Worm (Caenorhabditis elegans) whole organism, young adult: ENCODE data around the gene F54F12.2.

Source experiments
- B0336.3 ChIP-seq: fragments of 200-800 bp; sonication (Bioruptor generic); IDR thresholded peaks from 2 replicates; pipeline ENCODE4 v1.3.6; 2022; ENCODE audit warnings: missing genetic modification characterization, missing compliant biosample characterization
- C06A6.2 ChIP-seq: fragments of 200-800 bp; sonication (Bioruptor generic); conservative IDR thresholded peaks from 2 replicates; pipeline ENCODE4 v1.3.6; 2022; ENCODE audit warnings: missing genetic modification characterization, missing compliant biosample characterization
- F10E7.11 ChIP-seq: sonication (generic microtip); optimal IDR thresholded peaks from 2 replicates; lab custom pipeline; 2017; ENCODE audit warnings: mild to moderate bottlenecking, missing genetic modification characterization, moderate library complexity, missing compliant biosample characterization
- F23B12.7 ChIP-seq: sonication (generic microtip); optimal IDR thresholded peaks from 2 replicates; lab custom pipeline; 2017; ENCODE audit warnings: missing genetic modification characterization, mild to moderate bottlenecking, missing compliant biosample characterization, antibody characterized with exemption, moderate library complexity; ENCODE audit not compliant: insufficient read depth
- F37B4.10 ChIP-seq: fragments of 200-800 bp; sonication (Bioruptor generic); IDR thresholded peaks from 2 replicates; pipeline ENCODE4 v1.3.6; 2022; ENCODE audit warnings: missing genetic modification characterization, missing compliant biosample characterization
- K11D2.4 ChIP-seq: fragments of 200-800 bp; sonication (Bioruptor generic); IDR thresholded peaks from 2 replicates; pipeline ENCODE4 v1.3.6; 2022; ENCODE audit warnings: missing genetic modification reagents, missing genetic modification characterization, missing compliant biosample characterization
- K12H6.12 ChIP-seq: fragments of 200-800 bp; sonication (Bioruptor generic); optimal IDR thresholded peaks from 2 replicates; lab custom pipeline; 2018; ENCODE audit warnings: mild to moderate bottlenecking, missing genetic modification characterization, missing compliant biosample characterization
- T26A5.8 ChIP-seq: sonication (generic microtip); optimal IDR thresholded peaks from 2 replicates; lab custom pipeline; 2016; ENCODE audit warnings: missing genetic modification characterization, missing compliant biosample characterization
- Y56A3A.18 ChIP-seq: fragments of 200-800 bp; sonication (Bioruptor generic); IDR thresholded peaks from 2 replicates; pipeline ENCODE4 v1.3.6; 2022; ENCODE audit warnings: missing genetic modification reagents, missing genetic modification characterization, missing compliant biosample characterization
- Y95B8A.8 ChIP-seq: fragments of 200-800 bp; sonication (Bioruptor generic); IDR thresholded peaks from 2 replicates; pipeline ENCODE4 v1.3.6; 2022; ENCODE audit warnings: missing genetic modification reagents, missing genetic modification characterization, missing compliant biosample characterization
- ZK185.1 ChIP-seq: sonication (generic microtip); optimal IDR thresholded peaks from 2 replicates; lab custom pipeline; 2016; ENCODE audit warnings: mild to moderate bottlenecking, missing genetic modification characterization, missing compliant biosample characterization; ENCODE audit not compliant: poor library complexity, severe bottlenecking
- athp-1 ChIP-seq: sonication (generic microtip); optimal IDR thresholded peaks from 2 replicates; lab custom pipeline; 2017; ENCODE audit warnings: mild to moderate bottlenecking, missing genetic modification characterization, missing compliant biosample characterization
- attf-5 ChIP-seq: fragments of 200-800 bp; sonication (Bioruptor generic); optimal IDR thresholded peaks from 2 replicates; lab custom pipeline; 2018; ENCODE audit warnings: mild to moderate bottlenecking, missing genetic modification characterization, missing compliant biosample characterization
- cebp-1 ChIP-seq, 2 experiments: fragments of 200-800 bp in 1 of 2; sonication (Bioruptor generic) in 1 of 2; sonication (generic microtip) in 1 of 2; IDR thresholded peaks in 1 of 2; optimal IDR thresholded peaks in 1 of 2; 2 replicates each; pipeline versions ENCODE4 v1.3.6 to Lab custom; 2017 to 2022; ENCODE audit warnings: missing compliant biosample characterization in 2 of 2, missing genetic modification characterization in 2 of 2, mild to moderate bottlenecking in 1 of 2, missing genetic modification reagents in 1 of 2, moderate library complexity in 1 of 2
- ceh-79 ChIP-seq: sonication (generic microtip); optimal IDR thresholded peaks from 2 replicates; lab custom pipeline; 2017; ENCODE audit warnings: mild to moderate bottlenecking, missing genetic modification characterization, missing compliant biosample characterization
- ceh-91 ChIP-seq: fragments of 200-800 bp; sonication (Bioruptor generic); IDR thresholded peaks from 2 replicates; pipeline ENCODE4 v1.3.6; 2022; ENCODE audit warnings: missing genetic modification reagents, missing genetic modification characterization, missing compliant biosample characterization
- dox-1 ChIP-seq: fragments of 200-800 bp; sonication (Bioruptor generic); IDR thresholded peaks from 2 replicates; pipeline ENCODE4 v1.3.6; 2022; ENCODE audit warnings: missing genetic modification reagents, missing genetic modification characterization, missing compliant biosample characterization
- egl-18 ChIP-seq: fragments of 200-800 bp; sonication (Bioruptor generic); IDR thresholded peaks from 2 replicates; pipeline ENCODE4 v1.3.6; 2022; ENCODE audit warnings: missing genetic modification reagents, missing genetic modification characterization, missing compliant biosample characterization
- egrh-3 ChIP-seq: fragments of 200-800 bp; sonication (Bioruptor generic); IDR thresholded peaks from 2 replicates; pipeline ENCODE4 v1.3.6; 2022; ENCODE audit warnings: missing genetic modification reagents, missing genetic modification characterization, missing compliant biosample characterization
- gei-17 ChIP-seq: fragments of 200-800 bp; sonication (Bioruptor generic); optimal IDR thresholded peaks from 2 replicates; lab custom pipeline; 2018; ENCODE audit warnings: mild to moderate bottlenecking, missing genetic modification characterization, missing compliant biosample characterization
- hmg-1.2 ChIP-seq: fragments of 200-800 bp; sonication (Bioruptor generic); IDR thresholded peaks from 2 replicates; pipeline ENCODE4 v1.3.6; 2022; ENCODE audit warnings: missing genetic modification reagents, missing genetic modification characterization, missing compliant biosample characterization
- let-526 ChIP-seq: fragments of 200-800 bp; sonication (Bioruptor generic); IDR thresholded peaks from 2 replicates; pipeline ENCODE4 v1.3.6; 2022; ENCODE audit warnings: missing genetic modification reagents, missing genetic modification characterization, missing compliant biosample characterization
- let-607 ChIP-seq, 2 experiments: fragments of 200-800 bp in 1 of 2; sonication (Bioruptor generic) in 1 of 2; sonication (generic microtip) in 1 of 2; optimal IDR thresholded peaks; 2 replicates each; lab custom pipeline; 2016 to 2018; ENCODE audit warnings: mild to moderate bottlenecking in 2 of 2, missing compliant biosample characterization in 2 of 2, missing genetic modification characterization in 2 of 2, moderate library complexity in 2 of 2, missing genotype in 1 of 2
- lin-35 ChIP-seq, 3 experiments: fragments of 150-350 bp in 2 of 3; sonication (generic microtip) in 1 of 3; optimal IDR thresholded peaks; 2 replicates each; lab custom pipeline; 2014 to 2018; ENCODE audit warnings: missing biosample characterization in 3 of 3, missing genetic modification characterization in 3 of 3, missing genetic modification reagents in 3 of 3
- lin-54 ChIP-seq: fragments of 200-800 bp; sonication (Bioruptor generic); optimal IDR thresholded peaks from 2 replicates; lab custom pipeline; 2018; ENCODE audit warnings: mild to moderate bottlenecking, missing genetic modification characterization, missing compliant biosample characterization
- lir-1 ChIP-seq: fragments of 200-800 bp; sonication (Bioruptor generic); conservative IDR thresholded peaks from 2 replicates; pipeline ENCODE4 v1.3.6; 2022; ENCODE audit warnings: missing genetic modification reagents, missing genetic modification characterization, missing compliant biosample characterization
- lsy-27 ChIP-seq: sonication (generic microtip); optimal IDR thresholded peaks from 2 replicates; lab custom pipeline; 2017; ENCODE audit warnings: missing genetic modification characterization, mild to moderate bottlenecking, missing compliant biosample characterization, antibody characterized with exemption, missing genotype, borderline replicate concordance; ENCODE audit not compliant: insufficient read depth
- madf-10 ChIP-seq: sonication (generic microtip); optimal IDR thresholded peaks from 2 replicates; lab custom pipeline; 2016; ENCODE audit warnings: mild to moderate bottlenecking, missing genetic modification characterization, missing compliant biosample characterization
- madf-6 ChIP-seq: fragments of 200-800 bp; sonication (Bioruptor generic); IDR thresholded peaks from 2 replicates; pipeline ENCODE4 v1.3.6; 2022; ENCODE audit warnings: missing genetic modification reagents, missing genetic modification characterization, missing compliant biosample characterization
- mes-4 ChIP-seq: sonication (generic microtip); optimal IDR thresholded peaks from 2 replicates; lab custom pipeline; 2016; ENCODE audit warnings: missing genotype, missing genetic modification characterization, missing compliant biosample characterization
- mxl-1 ChIP-seq: sonication (generic microtip); optimal IDR thresholded peaks from 2 replicates; lab custom pipeline; 2016; ENCODE audit warnings: missing genetic modification characterization, missing compliant biosample characterization
- nhr-80 ChIP-seq: sonication (generic microtip); optimal IDR thresholded peaks from 2 replicates; lab custom pipeline; 2016; ENCODE audit warnings: missing genetic modification characterization, missing compliant biosample characterization
- rcor-1 ChIP-seq: fragments of 200-800 bp; sonication (Bioruptor generic); IDR thresholded peaks from 2 replicates; pipeline ENCODE4 v1.3.6; 2022; ENCODE audit warnings: missing genetic modification reagents, missing genetic modification characterization, missing compliant biosample characterization
- rec-8 ChIP-seq, 2 experiments: sonication (generic microtip); optimal IDR thresholded peaks; 2 replicates each; lab custom pipeline; 2016; ENCODE audit warnings: mild to moderate bottlenecking in 2 of 2, missing genetic modification characterization in 2 of 2, missing genetic modification reagents in 2 of 2, missing genotype in 2 of 2, missing biosample characterization in 1 of 2, missing compliant biosample characterization in 1 of 2, moderate library complexity in 1 of 2
- snpc-1.1 ChIP-seq: sonication (generic microtip); optimal IDR thresholded peaks from 2 replicates; lab custom pipeline; 2017; ENCODE audit warnings: missing genetic modification characterization, mild to moderate bottlenecking, missing compliant biosample characterization, antibody characterized with exemption, moderate library complexity, missing genotype, missing genetic modification reagents; ENCODE audit not compliant: insufficient read depth
- snpc-1.3 ChIP-seq: sonication (generic microtip); optimal IDR thresholded peaks from 2 replicates; lab custom pipeline; 2017; ENCODE audit warnings: missing genetic modification characterization, mild to moderate bottlenecking, missing compliant biosample characterization, antibody characterized with exemption, moderate library complexity, missing genotype, missing genetic modification reagents; ENCODE audit not compliant: insufficient read depth
- snpc-4 ChIP-seq, 5 experiments: fragments of 150-350 bp in 1 of 5; sonication (generic microtip) in 4 of 5; optimal IDR thresholded peaks; 2 replicates each; lab custom pipeline; 2014 to 2018; ENCODE audit warnings: missing genetic modification characterization in 5 of 5, missing biosample characterization in 3 of 5, antibody characterized with exemption in 2 of 5, mild to moderate bottlenecking in 2 of 5, missing compliant biosample characterization in 2 of 5, missing genotype in 2 of 5, moderate library complexity in 2 of 5, missing genetic modification reagents in 1 of 5
- tbp1 ChIP-seq: fragments of 200-800 bp; sonication (Bioruptor generic); optimal IDR thresholded peaks from 2 replicates; lab custom pipeline; 2018; ENCODE audit warnings: mild to moderate bottlenecking, missing genetic modification characterization, missing compliant biosample characterization
- tbx-9 ChIP-seq: sonication (generic microtip); optimal IDR thresholded peaks from 2 replicates; lab custom pipeline; 2016; ENCODE audit warnings: borderline replicate concordance, missing genetic modification characterization, inconsistent platforms, missing compliant biosample characterization
- xnd-1 ChIP-seq: sonication (generic microtip); optimal IDR thresholded peaks from 2 replicates; lab custom pipeline; 2016; ENCODE audit warnings: missing genotype, missing genetic modification reagents, missing genetic modification characterization, missing compliant biosample characterization
- ztf-18 ChIP-seq: sonication (generic microtip); optimal IDR thresholded peaks from 2 replicates; lab custom pipeline; 2016; ENCODE audit warnings: missing genotype, mild to moderate bottlenecking, missing genetic modification characterization, missing compliant biosample characterization
- ztf-3 ChIP-seq: fragments of 200-800 bp; sonication (Bioruptor generic); optimal IDR thresholded peaks from 2 replicates; lab custom pipeline; 2018; ENCODE audit warnings: mild to moderate bottlenecking, missing genetic modification characterization, missing compliant biosample characterization

Gene F54F12.2

DNA sequence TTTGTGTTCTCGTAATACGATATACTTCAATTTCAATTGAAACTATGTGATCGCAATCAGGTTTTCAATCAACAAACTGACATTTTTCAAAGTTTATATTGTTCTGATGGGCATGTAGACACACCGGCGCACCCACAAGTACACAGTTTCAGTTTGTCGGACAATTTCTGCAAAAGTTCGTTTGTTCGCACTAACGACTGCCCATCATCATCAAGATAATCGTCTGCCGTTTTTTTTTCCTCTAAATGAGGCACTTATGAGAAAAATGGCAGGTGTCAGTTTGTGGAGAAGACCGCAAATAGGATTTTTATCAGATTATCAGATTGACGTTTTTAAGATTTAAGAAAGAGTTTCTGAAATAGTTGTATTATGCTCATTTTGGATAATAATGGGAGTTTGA lies 27.0 kb downstream of the F54F12.2 start (continued):
- TF ChIP-seq ztf-3 (GFP tag; lab: Kevin White, UChicago): no peak
- TF ChIP-seq athp-1 (tag; lab: Kevin White, UChicago): no peak
- no peak for TF ChIP-seq egl-18 (GFP tag; lab: Robert Waterston, UW)
- TF ChIP-seq C06A6.2 (GFP tag; lab: Robert Waterston, UW): no peak
- TF ChIP-seq lin-54 (GFP tag; lab: Kevin White, UChicago): peak; percentile 31
- TF ChIP-seq gei-17 (GFP tag; lab: Kevin White, UChicago): no peak
- no peak for TF ChIP-seq ceh-91
- TF ChIP-seq B0336.3: 0 out of 2 replicates have a peak, but pooled peaks have one; percentile 31
- TF ChIP-seq snpc-1.3 (tag; lab: Kevin White, UChicago): no peak
- no peak for TF ChIP-seq F10E7.11 (tag; lab: Kevin White, UChicago)
- peak; percentile 35 to 56 for TF ChIP-seq let-607 (tag; optimal IDR thresholded peaks at IDR 0.05; lab: Kevin White, UChicago)
- no peak for TF ChIP-seq snpc-1.1 (tag; lab: Kevin White, UChicago)
- TF ChIP-seq rcor-1 (GFP tag; lab: Robert Waterston, UW): no peak
- no peak for TF ChIP-seq F37B4.10 (GFP tag; lab: Robert Waterston, UW)
- TF ChIP-seq T26A5.8: no peak
- TF ChIP-seq Y95B8A.8 (GFP tag; lab: Robert Waterston, UW): no peak
- TF ChIP-seq mes-4: no peak
- TF ChIP-seq let-526 (GFP tag; lab: Robert Waterston, UW): no peak
- peak; percentile 10 for TF ChIP-seq tbp1 (GFP tag; lab: Kevin White, UChicago)
- TF ChIP-seq, all 124 proteins: peak for 12

ce11 chrIII:13067884-13068767 lies 28.3 kb downstream of the F54F12.2 start:
- TF ChIP-seq tbx-9 (no peak), nhr-80 (tag; lab: Kevin White, UChicago) (peak; percentile 81), attf-5 (GFP tag; lab: Kevin White, UChicago) (peak; percentile 82), dox-1 (GFP tag; lab: Robert Waterston, UW) (peak; percentile 66), lsy-27 (tag; lab: Kevin White, UChicago) (no peak), K11D2.4 (GFP tag; lab: Robert Waterston, UW) (no peak), lin-35 (GFP tag; optimal IDR thresholded peaks at IDR 0.05; lab: Kevin White, UChicago) (peak in 1 of 3 experiments; percentile 61), egrh-3 (GFP tag; lab: Robert Waterston, UW) (peak; percentile 55), F23B12.7 (tag; lab: Kevin White, UChicago) (peak; percentile 36), lir-1 (GFP tag; lab: Robert Waterston, UW) (peak; percentile 99), xnd-1 (tag; lab: Kevin White, UChicago) (no peak), F10E7.11 (tag; lab: Kevin White, UChicago) (no peak), F37B4.10 (GFP tag; lab: Robert Waterston, UW) (0 out of 2 replicates have a peak, but pooled peaks have one; percentile 72), ZK185.1 (peak; percentile 36), madf-6 (GFP tag; lab: Robert Waterston, UW) (no peak), ceh-79 (no peak), cebp-1 (GFP tag; IDR thresholded peaks at IDR 0.05; lab: Robert Waterston, UW) (peak; percentile 23; the same call in 1 of the 2 replicates), cebp-1 (tag; optimal IDR thresholded peaks at IDR 0.05; lab: Kevin White, UChicago) (peak; percentile 79), snpc-4 (GFP tag; optimal IDR thresholded peaks at IDR 0.05; lab: Kevin White, UChicago) (no peak), snpc-4 (tag; optimal IDR thresholded peaks at IDR 0.05; lab: Kevin White, UChicago) (peak in 3 of 4 experiments; percentile 41 to 60 (median 52)), mxl-1 (no peak), hmg-1.2 (GFP tag; lab: Robert Waterston, UW) (peak; percentile 72), K12H6.12 (peak; percentile 95), madf-10 (tag; lab: Kevin White, UChicago) (peak; percentile 81), ztf-18 (tag; lab: Kevin White, UChicago) (peak; percentile 24), rec-8 (tag; optimal IDR thresholded peaks at IDR 0.05; lab: Kevin White, UChicago) (no peak), Y56A3A.18 (GFP tag; lab: Robert Waterston, UW) (0 out of 2 replicates have a peak, but pooled peaks have one; percentile 41)
